Fruit fly (Drosophila melanogaster) S2 (cell line): ENCODE results near the gene GstD8.

Experiments used
- CG8478 ChIP-seq: fragments of >200 bp; optimal IDR thresholded peaks from 2 replicates; lab custom pipeline; 2018
- CTCF ChIP-seq, 2 experiments: fragments of >200 bp; optimal IDR thresholded peaks; 2 replicates each; lab custom pipeline; 2018

- TF ChIP-seq CG8478 = no peak
- TF ChIP-seq CTCF (optimal IDR thresholded peaks at IDR 0.05; lab: Kevin White, UChicago) = no peak
These were observed 33.8 kb upstream of the GstD8 start for dm6 chr3R:12345989-12346388.
